Worm (Caenorhabditis elegans) whole organism, L2 larva: ENCODE measurements around the gene clec-48.

Experiments
- C34F6.9 ChIP-seq: fragments of 150-350 bp; optimal IDR thresholded peaks from 2 replicates; lab custom pipeline; 2014; ENCODE audit warnings: missing biosample characterization, missing genetic modification characterization
- Y55F3AM.14 ChIP-seq: fragments of 200-800 bp; sonication (Bioruptor generic); optimal IDR thresholded peaks from 2 replicates; lab custom pipeline; 2018; ENCODE audit warnings: mild to moderate bottlenecking, missing genetic modification characterization, missing compliant biosample characterization
- ZK546.5 ChIP-seq: sonication (generic microtip); optimal IDR thresholded peaks from 2 replicates; lab custom pipeline; 2017; ENCODE audit warnings: missing biosample characterization, missing genetic modification characterization
- alr-1 ChIP-seq: fragments of 150-350 bp; optimal IDR thresholded peaks from 2 replicates; lab custom pipeline; 2014; ENCODE audit warnings: missing biosample characterization, missing genetic modification characterization
- blmp-1 ChIP-seq: sonication (generic microtip); optimal IDR thresholded peaks from 2 replicates; lab custom pipeline; 2017; ENCODE audit warnings: missing genetic modification characterization, mild to moderate bottlenecking, missing compliant biosample characterization, antibody characterized with exemption, moderate library complexity; ENCODE audit not compliant: insufficient read depth
- ceh-82 ChIP-seq: fragments of 150-350 bp; optimal IDR thresholded peaks from 2 replicates; lab custom pipeline; 2014; ENCODE audit warnings: missing biosample characterization, missing genetic modification characterization
- crh-2 ChIP-seq: sonication (generic microtip); optimal IDR thresholded peaks from 2 replicates; lab custom pipeline; 2017; ENCODE audit warnings: missing biosample characterization, missing genetic modification characterization
- egl-27 ChIP-seq: sonication (generic microtip); optimal IDR thresholded peaks from 3 replicates; lab custom pipeline; 2017; ENCODE audit warnings: missing biosample characterization, missing genetic modification reagents, missing genetic modification characterization
- elt-1 ChIP-seq: fragments of 150-350 bp; optimal IDR thresholded peaks from 2 replicates; lab custom pipeline; 2014; ENCODE audit warnings: missing biosample characterization, missing genetic modification characterization
- elt-3 ChIP-seq: sonication (generic microtip); optimal IDR thresholded peaks from 2 replicates; lab custom pipeline; 2017; ENCODE audit warnings: missing biosample characterization, missing genetic modification characterization
- fos-1 ChIP-seq: fragments of 150-350 bp; optimal IDR thresholded peaks from 2 replicates; lab custom pipeline; 2014; ENCODE audit warnings: missing biosample characterization, missing genetic modification characterization
- lin-11 ChIP-seq: fragments of 150-350 bp; sonication (generic microtip); optimal IDR thresholded peaks from 2 replicates; lab custom pipeline; 2014; ENCODE audit warnings: missing biosample characterization, missing genetic modification characterization, inconsistent platforms, mixed read lengths
- lin-39 ChIP-seq: fragments of 150-350 bp; optimal IDR thresholded peaks from 2 replicates; lab custom pipeline; 2014; ENCODE audit warnings: missing biosample characterization, missing genetic modification reagents, missing genetic modification characterization
- lsy-2 ChIP-seq, 2 experiments: fragments of 150-350 bp in 1 of 2; sonication (generic microtip) in 1 of 2; optimal IDR thresholded peaks; 2 replicates each; lab custom pipeline; 2014 to 2017; ENCODE audit warnings: missing biosample characterization in 2 of 2, missing genetic modification characterization in 2 of 2
- mab-5 ChIP-seq: fragments of 150-350 bp; optimal IDR thresholded peaks from 2 replicates; lab custom pipeline; 2014; ENCODE audit warnings: missing biosample characterization, missing genetic modification characterization
- mbf-1 ChIP-seq: sonication (generic microtip); optimal IDR thresholded peaks from 2 replicates; lab custom pipeline; 2017; ENCODE audit warnings: missing biosample characterization, missing genetic modification characterization
- nhr-10 ChIP-seq: sonication (generic microtip); optimal IDR thresholded peaks from 2 replicates; lab custom pipeline; 2017; ENCODE audit warnings: missing biosample characterization, missing genetic modification characterization
- nhr-11 ChIP-seq: fragments of 150-350 bp; optimal IDR thresholded peaks from 2 replicates; lab custom pipeline; 2014; ENCODE audit warnings: missing biosample characterization, missing genetic modification characterization
- nhr-12 ChIP-seq: fragments of 150-350 bp; optimal IDR thresholded peaks from 2 replicates; lab custom pipeline; 2014; ENCODE audit warnings: missing biosample characterization, missing genetic modification characterization
- nhr-129 ChIP-seq: fragments of 150-350 bp; optimal IDR thresholded peaks from 2 replicates; lab custom pipeline; 2014; ENCODE audit warnings: missing biosample characterization, missing genetic modification characterization
- nhr-21 ChIP-seq: fragments of 150-350 bp; optimal IDR thresholded peaks from 2 replicates; lab custom pipeline; 2014; ENCODE audit warnings: missing biosample characterization, missing genetic modification characterization
- nhr-237 ChIP-seq: fragments of 150-350 bp; optimal IDR thresholded peaks from 2 replicates; lab custom pipeline; 2014; ENCODE audit warnings: missing biosample characterization, missing genetic modification characterization
- nhr-6 ChIP-seq: fragments of 150-350 bp; optimal IDR thresholded peaks from 2 replicates; lab custom pipeline; 2014; ENCODE audit warnings: missing biosample characterization, missing genetic modification characterization
- nhr-77 ChIP-seq: fragments of 150-350 bp; optimal IDR thresholded peaks from 2 replicates; lab custom pipeline; 2014; ENCODE audit warnings: missing biosample characterization, missing genetic modification characterization
- sma-3 ChIP-seq: sonication (generic microtip); optimal IDR thresholded peaks from 2 replicates; lab custom pipeline; 2016; ENCODE audit warnings: missing genetic modification reagents, missing genetic modification characterization, missing compliant biosample characterization
- sma-9 ChIP-seq, 2 experiments: fragments of 150-350 bp in 1 of 2; sonication (generic microtip) in 1 of 2; optimal IDR thresholded peaks; 2 replicates each; lab custom pipeline; 2014 to 2016; ENCODE audit warnings: missing genetic modification characterization in 2 of 2, mild to moderate bottlenecking in 1 of 2, missing biosample characterization in 1 of 2, missing compliant biosample characterization in 1 of 2, missing genetic modification reagents in 1 of 2, moderate library complexity in 1 of 2
- snpc-4 ChIP-seq: fragments of 150-350 bp; optimal IDR thresholded peaks from 2 replicates; lab custom pipeline; 2014; ENCODE audit warnings: missing biosample characterization, missing genetic modification characterization
- unc-39 ChIP-seq: fragments of 150-350 bp; optimal IDR thresholded peaks from 2 replicates; lab custom pipeline; 2014; ENCODE audit warnings: missing biosample characterization, missing genetic modification characterization
- unc-55 ChIP-seq: fragments of 150-350 bp; sonication (generic microtip); optimal IDR thresholded peaks from 3 replicates; lab custom pipeline; 2014; ENCODE audit warnings: missing biosample characterization, missing genetic modification reagents, missing genetic modification characterization
- unc-62 ChIP-seq: fragments of 150-350 bp; optimal IDR thresholded peaks from 2 replicates; lab custom pipeline; 2014; ENCODE audit warnings: missing biosample characterization, missing genetic modification reagents, missing genetic modification characterization
- zag-1 ChIP-seq: fragments of 150-350 bp; optimal IDR thresholded peaks from 2 replicates; lab custom pipeline; 2014; ENCODE audit warnings: missing biosample characterization, missing genetic modification characterization
- ztf-11 ChIP-seq: sonication (generic microtip); optimal IDR thresholded peaks from 2 replicates; lab custom pipeline; 2017; ENCODE audit warnings: missing biosample characterization, missing genetic modification characterization
- ztf-4 ChIP-seq: fragments of 150-350 bp; optimal IDR thresholded peaks from 2 replicates; lab custom pipeline; 2014; ENCODE audit warnings: missing biosample characterization, missing genetic modification characterization

Gene clec-48

DNA sequence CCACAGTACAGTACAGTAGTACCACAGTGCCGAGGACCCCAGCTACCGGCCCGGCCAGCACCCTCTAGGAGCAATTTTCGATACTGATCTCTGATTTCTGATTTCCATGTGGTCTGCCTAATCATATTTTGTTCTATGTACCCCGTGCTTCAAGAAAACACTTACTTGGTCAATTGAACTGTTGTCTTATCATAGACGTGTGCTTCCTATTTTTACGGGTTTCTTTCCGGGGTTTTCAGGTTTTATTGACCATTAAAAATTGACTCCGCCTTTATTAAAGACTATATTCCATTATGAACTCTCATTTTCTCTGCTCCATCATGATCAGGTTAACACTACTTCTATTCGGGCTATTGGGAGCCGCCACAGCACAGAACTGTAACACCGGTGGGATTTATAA lies at the start of gene clec-48:
TSS of gene clec-48 (plus strand) at position 320 of the 400 bp plus-strand sequence.
- no peak for TF ChIP-seq C34F6.9 (tag; lab: Kevin White, UChicago)
- TF ChIP-seq sma-9 (GFP tag; optimal IDR thresholded peaks at IDR 0.05; lab: Kevin White, UChicago): peak; percentile 13
- TF ChIP-seq sma-9 (tag; optimal IDR thresholded peaks at IDR 0.05; lab: Kevin White, UChicago): no peak
- TF ChIP-seq fos-1 (tag; lab: Kevin White, UChicago): no peak

DNA sequence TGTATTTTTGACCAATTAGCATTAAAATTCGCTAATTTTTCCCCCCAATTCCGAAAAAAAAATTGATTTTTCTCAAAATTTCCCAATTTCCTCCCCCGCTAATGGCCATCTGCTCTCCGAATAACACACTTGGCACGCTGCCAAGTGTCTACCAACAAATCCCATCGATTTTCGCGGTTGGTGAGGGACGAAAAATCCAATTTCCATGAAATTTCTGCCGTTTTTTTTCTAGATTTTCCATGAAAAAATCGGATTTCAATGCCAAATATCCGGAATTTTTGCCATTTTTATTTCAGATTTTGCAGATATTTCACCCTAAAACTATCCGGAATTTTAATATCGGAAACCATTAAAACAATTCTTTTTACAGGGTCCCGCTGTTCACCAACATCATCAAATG lies 48.4 kb upstream of the clec-48 start:
- TF ChIP-seq lin-11 (tag; lab: Kevin White, UChicago) (no peak), sma-3 (GFP tag; lab: Kevin White, UChicago) (no peak), mab-5 (tag; lab: Kevin White, UChicago) (no peak), alr-1 (tag; lab: Kevin White, UChicago) (no peak), unc-62 (GFP tag; lab: Kevin White, UChicago) (no peak), Y55F3AM.14 (GFP tag; lab: Kevin White, UChicago) (no peak), nhr-12 (tag; lab: Kevin White, UChicago) (no peak), egl-27 (tag; lab: Kevin White, UChicago) (no peak), fos-1 (tag; lab: Kevin White, UChicago) (no peak), snpc-4 (no peak), nhr-6 (tag; lab: Kevin White, UChicago) (no peak), nhr-129 (no peak), blmp-1 (tag; lab: Kevin White, UChicago) (no peak), unc-39 (tag; lab: Kevin White, UChicago) (no peak), ztf-4 (tag; lab: Kevin White, UChicago) (no peak), ceh-82 (tag; lab: Kevin White, UChicago) (no peak), nhr-11 (no peak), nhr-10 (tag; lab: Kevin White, UChicago) (no peak), elt-3 (tag; lab: Kevin White, UChicago) (no peak)

DNA sequence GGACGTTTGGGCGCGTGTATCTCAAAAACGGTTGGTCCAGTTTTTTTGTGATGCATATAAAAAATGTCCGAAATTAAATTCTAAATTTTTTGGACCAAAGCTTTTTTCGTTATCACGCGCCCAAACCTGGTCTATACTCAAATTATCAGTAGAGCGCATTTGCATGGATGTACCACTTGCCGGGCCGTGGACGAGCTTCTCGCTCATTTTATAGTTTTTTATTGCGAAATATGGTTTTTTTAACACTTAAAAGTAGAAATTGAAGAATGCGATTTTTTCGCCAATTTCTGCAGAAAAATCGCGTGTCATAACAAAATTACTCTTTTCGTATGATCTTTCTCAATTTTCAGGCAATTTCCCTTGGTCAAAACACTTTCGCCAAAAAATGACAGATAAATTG lies 42.8 kb upstream of the clec-48 start:
- TF ChIP-seq unc-55 (GFP tag; lab: Kevin White, UChicago): peak; percentile 45

DNA sequence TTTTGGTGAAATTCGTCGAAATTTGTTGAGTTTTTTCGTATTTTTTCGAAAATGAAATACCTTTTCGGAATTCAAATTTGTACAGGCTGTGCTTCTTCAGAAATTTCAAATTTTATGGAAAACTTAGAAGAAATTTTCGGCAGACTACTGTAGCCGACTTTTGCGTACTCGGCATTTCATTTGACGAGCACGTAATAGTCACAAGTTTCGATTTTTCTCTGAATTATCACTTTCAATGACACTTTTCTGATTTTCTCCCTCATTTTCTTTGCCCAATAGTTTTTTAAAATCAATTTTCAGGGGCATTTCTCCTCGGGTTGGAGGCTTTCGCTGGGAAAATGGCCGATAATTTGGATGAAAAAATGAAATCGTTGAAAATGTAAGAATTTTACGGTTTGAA lies 34.2 kb upstream of the clec-48 start, which contains the start of gene fbxa-107:
TSS of gene fbxa-107 (plus strand) at position 301 of the 400 bp plus-strand sequence.
- no peak for TF ChIP-seq nhr-6 (tag; lab: Kevin White, UChicago)
- TF ChIP-seq mbf-1: no peak
- TF ChIP-seq nhr-11: no peak
- no peak for TF ChIP-seq ztf-4 (tag; lab: Kevin White, UChicago)
- TF ChIP-seq lin-39 (tag; lab: Kevin White, UChicago): no peak
- no peak for TF ChIP-seq elt-1 (tag; lab: Kevin White, UChicago)
- no peak for TF ChIP-seq ztf-11 (tag; lab: Kevin White, UChicago)
- TF ChIP-seq ZK546.5: no peak
- TF ChIP-seq blmp-1 (tag; lab: Kevin White, UChicago): no peak
- TF ChIP-seq sma-3 (GFP tag; lab: Kevin White, UChicago): no peak
- TF ChIP-seq egl-27 (tag; lab: Kevin White, UChicago): no peak
- TF ChIP-seq unc-55 (GFP tag; lab: Kevin White, UChicago): no peak
- no peak for TF ChIP-seq alr-1 (tag; lab: Kevin White, UChicago)

DNA sequence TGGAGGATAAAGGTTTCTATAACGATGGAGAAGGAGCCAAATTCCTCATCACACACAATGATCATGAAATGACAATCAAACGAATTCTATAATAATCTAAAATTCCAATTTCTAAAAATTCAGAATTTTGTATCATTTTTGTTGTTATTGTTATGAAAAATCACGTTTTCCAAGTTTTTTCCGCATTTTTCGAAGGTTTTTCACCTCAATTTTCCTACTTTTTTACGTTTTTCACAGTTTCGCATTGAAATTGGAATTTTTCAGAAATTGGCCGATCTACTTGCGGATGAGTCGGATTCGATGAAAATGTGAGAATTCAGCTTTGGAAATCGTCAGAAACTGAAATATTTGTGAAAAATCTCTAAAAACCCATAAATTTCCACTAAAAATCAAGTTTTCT lies 32.8 kb upstream of the clec-48 start, which contains the start of gene fbxa-210:
TSS of gene fbxa-210 (plus strand) at position 301 of the 400 bp plus-strand sequence.
- no peak for TF ChIP-seq nhr-21 (tag; lab: Kevin White, UChicago)
- TF ChIP-seq zag-1: no peak
- TF ChIP-seq nhr-11: no peak
- no peak for TF ChIP-seq elt-3 (tag; lab: Kevin White, UChicago)
- TF ChIP-seq nhr-10 (tag; lab: Kevin White, UChicago): no peak
- no peak for TF ChIP-seq sma-9 (GFP tag; optimal IDR thresholded peaks at IDR 0.05; lab: Kevin White, UChicago)
- TF ChIP-seq sma-9 (tag; optimal IDR thresholded peaks at IDR 0.05; lab: Kevin White, UChicago): no peak
- no peak for TF ChIP-seq C34F6.9 (tag; lab: Kevin White, UChicago)
- no peak for TF ChIP-seq elt-1 (tag; lab: Kevin White, UChicago)
- no peak for TF ChIP-seq nhr-237 (tag; lab: Kevin White, UChicago)
- TF ChIP-seq, all 48 proteins: peak for 0

DNA sequence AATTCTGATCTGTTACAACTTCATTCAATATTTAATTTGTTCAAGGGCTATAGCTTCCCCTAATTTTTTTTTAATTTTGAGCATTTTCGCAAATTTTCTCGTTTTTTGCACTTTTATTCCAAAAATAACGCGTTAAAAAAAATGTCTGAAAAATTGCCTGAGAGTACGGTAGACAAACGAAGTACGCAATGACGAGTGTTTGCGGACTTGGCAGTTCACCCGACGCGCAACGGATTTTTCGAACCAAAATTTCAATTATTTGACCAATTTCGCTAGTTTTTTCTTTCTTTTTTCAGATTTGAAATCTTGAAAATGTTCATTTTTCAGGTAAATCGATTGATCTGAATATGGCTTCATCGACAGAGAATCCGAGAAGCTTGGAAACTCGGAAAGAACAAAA lies 30.6 kb upstream of the clec-48 start, which contains the start of gene fbxa-211:
TSS of gene fbxa-211 (plus strand) at position 328 of the 400 bp plus-strand sequence.
- TF ChIP-seq fos-1 (tag; lab: Kevin White, UChicago) (no peak), nhr-11 (no peak), nhr-12 (tag; lab: Kevin White, UChicago) (no peak), Y55F3AM.14 (GFP tag; lab: Kevin White, UChicago) (no peak), lsy-2 (tag; optimal IDR thresholded peaks at IDR 0.05; lab: Kevin White, UChicago) (no peak), nhr-129 (no peak), nhr-77 (tag; lab: Kevin White, UChicago) (no peak), alr-1 (tag; lab: Kevin White, UChicago) (no peak), crh-2 (tag; lab: Kevin White, UChicago) (no peak)
